Worm (Caenorhabditis elegans) whole organism, young adult: Measurements from ENCODE around the gene F44E7.7.
A peak's percentile ranks its signal among the peaks of the same experiment; 100 is the strongest.

ENCODE experiments used
- F23B12.7 ChIP-seq: sonication (generic microtip); optimal IDR thresholded peaks from 2 replicates; lab custom pipeline; 2017; ENCODE audit warnings: missing genetic modification characterization, mild to moderate bottlenecking, missing compliant biosample characterization, antibody characterized with exemption, moderate library complexity; ENCODE audit not compliant: insufficient read depth
- F33H1.4 ChIP-seq: fragments of 200-800 bp; sonication (Bioruptor generic); IDR thresholded peaks from 2 replicates; pipeline ENCODE4 v1.3.6; 2022; ENCODE audit warnings: missing genetic modification reagents, missing genetic modification characterization, missing compliant biosample characterization
- F39B2.1 ChIP-seq: fragments of 200-800 bp; sonication (Bioruptor generic); IDR thresholded peaks from 2 replicates; pipeline ENCODE4 v1.3.6; 2022; ENCODE audit warnings: missing genetic modification reagents, missing genetic modification characterization, missing compliant biosample characterization
- Y53F4B.3 ChIP-seq: fragments of 200-800 bp; sonication (Bioruptor generic); IDR thresholded peaks from 2 replicates; pipeline ENCODE4 v1.3.6; 2022; ENCODE audit warnings: missing genetic modification reagents, missing genetic modification characterization, missing compliant biosample characterization
- Y56A3A.18 ChIP-seq: fragments of 200-800 bp; sonication (Bioruptor generic); IDR thresholded peaks from 2 replicates; pipeline ENCODE4 v1.3.6; 2022; ENCODE audit warnings: missing genetic modification reagents, missing genetic modification characterization, missing compliant biosample characterization
- Y67H2A.10 ChIP-seq: fragments of 200-800 bp; sonication (Bioruptor generic); conservative IDR thresholded peaks from 2 replicates; pipeline ENCODE4 v1.3.6; 2022; ENCODE audit warnings: missing genetic modification reagents, missing genetic modification characterization, missing compliant biosample characterization
- Y79H2A.3 ChIP-seq: fragments of 200-800 bp; sonication (Bioruptor generic); conservative IDR thresholded peaks from 2 replicates; pipeline ENCODE4 v1.3.6; 2022; ENCODE audit warnings: missing genetic modification reagents, missing genetic modification characterization, missing compliant biosample characterization
- atf-7 ChIP-seq: sonication (generic microtip); optimal IDR thresholded peaks from 2 replicates; lab custom pipeline; 2017; ENCODE audit warnings: mild to moderate bottlenecking, missing genetic modification characterization, missing compliant biosample characterization
- attf-3 ChIP-seq: fragments of 200-800 bp; sonication (Bioruptor generic); conservative IDR thresholded peaks from 2 replicates; pipeline ENCODE4 v1.3.6; 2022; ENCODE audit warnings: missing genetic modification reagents, missing genetic modification characterization, missing compliant biosample characterization
- attf-5 ChIP-seq: fragments of 200-800 bp; sonication (Bioruptor generic); optimal IDR thresholded peaks from 2 replicates; lab custom pipeline; 2018; ENCODE audit warnings: mild to moderate bottlenecking, missing genetic modification characterization, missing compliant biosample characterization
- attf-6 ChIP-seq: fragments of 200-800 bp; sonication (Bioruptor generic); IDR thresholded peaks from 2 replicates; pipeline ENCODE4 v1.3.6; 2022; ENCODE audit warnings: missing genetic modification reagents, missing genetic modification characterization, missing compliant biosample characterization
- cebp-1 ChIP-seq, 2 experiments: fragments of 200-800 bp in 1 of 2; sonication (Bioruptor generic) in 1 of 2; sonication (generic microtip) in 1 of 2; IDR thresholded peaks in 1 of 2; optimal IDR thresholded peaks in 1 of 2; 2 replicates each; pipeline versions ENCODE4 v1.3.6 to Lab custom; 2017 to 2022; ENCODE audit warnings: missing compliant biosample characterization in 2 of 2, missing genetic modification characterization in 2 of 2, mild to moderate bottlenecking in 1 of 2, missing genetic modification reagents in 1 of 2, moderate library complexity in 1 of 2
- dox-1 ChIP-seq: fragments of 200-800 bp; sonication (Bioruptor generic); IDR thresholded peaks from 2 replicates; pipeline ENCODE4 v1.3.6; 2022; ENCODE audit warnings: missing genetic modification reagents, missing genetic modification characterization, missing compliant biosample characterization
- dpl-1 ChIP-seq: fragments of 150-350 bp; optimal IDR thresholded peaks from 2 replicates; lab custom pipeline; 2014; ENCODE audit warnings: missing biosample characterization, missing genetic modification reagents, missing genetic modification characterization
- egl-44 ChIP-seq: fragments of 200-800 bp; sonication (Bioruptor generic); IDR thresholded peaks from 2 replicates; pipeline ENCODE4 v1.3.6; 2022; ENCODE audit warnings: missing genetic modification reagents, missing genetic modification characterization, missing compliant biosample characterization
- ets-4 ChIP-seq: fragments of 200-800 bp; sonication (Bioruptor generic); optimal IDR thresholded peaks from 2 replicates; lab custom pipeline; 2018; ENCODE audit warnings: mild to moderate bottlenecking, missing genetic modification characterization, missing compliant biosample characterization
- gei-17 ChIP-seq: fragments of 200-800 bp; sonication (Bioruptor generic); optimal IDR thresholded peaks from 2 replicates; lab custom pipeline; 2018; ENCODE audit warnings: mild to moderate bottlenecking, missing genetic modification characterization, missing compliant biosample characterization
- hlh-26 ChIP-seq: fragments of 200-800 bp; sonication (Bioruptor generic); conservative IDR thresholded peaks from 2 replicates; pipeline ENCODE4 v1.3.6; 2022; ENCODE audit warnings: missing genetic modification reagents, missing genetic modification characterization, missing compliant biosample characterization
- lag-1 ChIP-seq: fragments of 200-800 bp; sonication (Bioruptor generic); IDR thresholded peaks from 2 replicates; pipeline ENCODE4 v1.3.6; 2022; ENCODE audit warnings: missing genetic modification reagents, missing genetic modification characterization, missing compliant biosample characterization
- let-607 ChIP-seq, 2 experiments: fragments of 200-800 bp in 1 of 2; sonication (Bioruptor generic) in 1 of 2; sonication (generic microtip) in 1 of 2; optimal IDR thresholded peaks; 2 replicates each; lab custom pipeline; 2016 to 2018; ENCODE audit warnings: mild to moderate bottlenecking in 2 of 2, missing compliant biosample characterization in 2 of 2, missing genetic modification characterization in 2 of 2, moderate library complexity in 2 of 2, missing genotype in 1 of 2
- lir-1 ChIP-seq: fragments of 200-800 bp; sonication (Bioruptor generic); conservative IDR thresholded peaks from 2 replicates; pipeline ENCODE4 v1.3.6; 2022; ENCODE audit warnings: missing genetic modification reagents, missing genetic modification characterization, missing compliant biosample characterization
- lsy-27 ChIP-seq: sonication (generic microtip); optimal IDR thresholded peaks from 2 replicates; lab custom pipeline; 2017; ENCODE audit warnings: missing genetic modification characterization, mild to moderate bottlenecking, missing compliant biosample characterization, antibody characterized with exemption, missing genotype, borderline replicate concordance; ENCODE audit not compliant: insufficient read depth
- madf-3 ChIP-seq: fragments of 200-800 bp; sonication (Bioruptor generic); IDR thresholded peaks from 2 replicates; pipeline ENCODE4 v1.3.6; 2022; ENCODE audit warnings: missing genetic modification reagents, missing genetic modification characterization, missing compliant biosample characterization
- nfyb-1 ChIP-seq: fragments of 200-800 bp; sonication (Bioruptor generic); IDR thresholded peaks from 2 replicates; pipeline ENCODE4 v1.3.6; 2022; ENCODE audit warnings: missing genetic modification reagents, missing genetic modification characterization, missing compliant biosample characterization
- nhr-80 ChIP-seq: sonication (generic microtip); optimal IDR thresholded peaks from 2 replicates; lab custom pipeline; 2016; ENCODE audit warnings: missing genetic modification characterization, missing compliant biosample characterization
- pbrm-1 ChIP-seq: fragments of 200-800 bp; sonication (Bioruptor generic); IDR thresholded peaks from 2 replicates; pipeline ENCODE4 v1.3.6; 2022; ENCODE audit warnings: missing genetic modification reagents, missing genetic modification characterization, missing compliant biosample characterization
- rpc-1 ChIP-seq, 2 experiments: fragments of 150-350 bp in 1 of 2; sonication (generic microtip) in 1 of 2; optimal IDR thresholded peaks; 2 replicates each; lab custom pipeline; 2014 to 2018; ENCODE audit warnings: missing biosample characterization in 1 of 2, missing genetic modification characterization in 1 of 2, missing genetic modification reagents in 1 of 2, missing genotype in 1 of 2
- snpc-1.3 ChIP-seq: sonication (generic microtip); optimal IDR thresholded peaks from 2 replicates; lab custom pipeline; 2017; ENCODE audit warnings: missing genetic modification characterization, mild to moderate bottlenecking, missing compliant biosample characterization, antibody characterized with exemption, moderate library complexity, missing genotype, missing genetic modification reagents; ENCODE audit not compliant: insufficient read depth
- somi-1 ChIP-seq: fragments of 200-800 bp; sonication (Bioruptor generic); optimal IDR thresholded peaks from 2 replicates; lab custom pipeline; 2018; ENCODE audit warnings: mild to moderate bottlenecking, missing genetic modification characterization, missing compliant biosample characterization
- unc-130 ChIP-seq: sonication (generic microtip); optimal IDR thresholded peaks from 2 replicates; lab custom pipeline; 2016; ENCODE audit warnings: missing genetic modification reagents, missing genetic modification characterization, missing compliant biosample characterization
- ztf-25 ChIP-seq: fragments of 200-800 bp; sonication (Bioruptor generic); IDR thresholded peaks from 2 replicates; pipeline ENCODE4 v1.3.6; 2022; ENCODE audit warnings: missing genetic modification reagents, missing genetic modification characterization, missing compliant biosample characterization
- ztf-28 ChIP-seq: fragments of 200-800 bp; sonication (Bioruptor generic); IDR thresholded peaks from 2 replicates; pipeline ENCODE4 v1.3.6; 2022; ENCODE audit warnings: missing genetic modification reagents, missing genetic modification characterization, missing compliant biosample characterization
- ztf-3 ChIP-seq: fragments of 200-800 bp; sonication (Bioruptor generic); optimal IDR thresholded peaks from 2 replicates; lab custom pipeline; 2018; ENCODE audit warnings: mild to moderate bottlenecking, missing genetic modification characterization, missing compliant biosample characterization
- ztf-6 ChIP-seq: fragments of 200-800 bp; sonication (Bioruptor generic); IDR thresholded peaks from 2 replicates; pipeline ENCODE4 v1.3.6; 2022; ENCODE audit warnings: missing genetic modification reagents, missing genetic modification characterization, missing compliant biosample characterization

Gene F44E7.7

DNA sequence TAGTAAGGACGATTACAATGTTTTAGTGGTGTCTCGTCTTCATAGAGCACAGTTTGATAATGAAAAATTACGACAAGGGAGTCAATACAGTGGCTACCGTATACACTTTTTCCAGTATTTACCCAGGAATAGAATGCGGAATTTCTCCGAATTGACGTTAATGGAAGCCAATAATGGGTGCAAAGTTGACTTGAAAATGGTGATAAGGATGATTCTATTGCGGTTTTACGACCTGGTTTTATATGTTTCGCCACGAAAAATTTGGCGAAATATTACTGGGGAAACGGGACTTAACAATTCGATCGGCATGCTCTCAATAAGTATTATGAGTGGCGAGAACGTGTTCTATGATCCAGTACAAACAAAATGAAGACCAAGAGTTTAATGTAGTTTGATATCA lies 34.6 kb upstream of the F44E7.7 start:
- no peak for TF ChIP-seq dpl-1 (GFP tag; lab: Kevin White, UChicago)
- TF ChIP-seq nhr-80, result peak; percentile 66
- peak; percentile 6; the same call in 1 of the 2 replicates for TF ChIP-seq dox-1 (GFP tag; lab: Robert Waterston, UW)

DNA sequence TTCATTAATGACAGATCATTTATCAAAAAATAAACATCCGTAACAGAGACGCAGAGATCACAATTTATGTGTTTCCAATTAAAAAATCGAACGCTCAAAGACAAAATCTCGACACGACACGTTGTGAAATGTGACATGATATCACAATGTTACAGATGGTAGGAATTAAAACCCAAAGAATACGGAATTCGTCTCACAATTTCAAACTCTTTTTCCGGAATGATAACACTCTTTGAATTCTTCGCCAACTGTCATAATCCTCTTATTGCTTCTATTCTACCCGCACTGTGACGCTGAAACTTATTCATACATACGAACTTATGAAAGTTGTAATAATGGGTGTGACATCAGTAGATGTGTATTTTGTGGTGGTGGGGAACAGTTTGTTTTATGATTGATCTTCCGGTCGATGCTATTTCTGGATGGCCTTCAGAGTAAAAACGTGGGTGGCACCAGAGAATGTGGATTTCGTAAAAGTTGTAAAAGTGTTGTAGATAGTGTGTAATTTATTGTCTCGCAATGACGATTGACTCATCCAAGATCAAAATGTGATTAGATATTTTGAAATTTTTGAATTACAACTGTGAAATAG lies 31.3 kb upstream of the F44E7.7 start:
- TF ChIP-seq Y53F4B.3 (GFP tag; lab: Robert Waterston, UW) (no peak), Y56A3A.18 (no peak), attf-6 (no peak), snpc-1.3 (tag; lab: Kevin White, UChicago) (no peak), let-607 (tag; optimal IDR thresholded peaks at IDR 0.05; lab: Kevin White, UChicago) (peak in 1 of 2 experiments; percentile 14), F39B2.1 (GFP tag; lab: Robert Waterston, UW) (no peak), rpc-1 (optimal IDR thresholded peaks at IDR 0.05; lab: Kevin White, UChicago) (no peak), rpc-1 (tag; optimal IDR thresholded peaks at IDR 0.05; lab: Kevin White, UChicago) (no peak), ets-4 (GFP tag; lab: Kevin White, UChicago) (peak; percentile 38), nfyb-1 (GFP tag; lab: Robert Waterston, UW) (no peak), cebp-1 (GFP tag; IDR thresholded peaks at IDR 0.05; lab: Robert Waterston, UW) (no peak), cebp-1 (tag; optimal IDR thresholded peaks at IDR 0.05; lab: Kevin White, UChicago) (peak; percentile 52), nhr-80 (peak; percentile 75), atf-7 (peak; percentile 42)

DNA sequence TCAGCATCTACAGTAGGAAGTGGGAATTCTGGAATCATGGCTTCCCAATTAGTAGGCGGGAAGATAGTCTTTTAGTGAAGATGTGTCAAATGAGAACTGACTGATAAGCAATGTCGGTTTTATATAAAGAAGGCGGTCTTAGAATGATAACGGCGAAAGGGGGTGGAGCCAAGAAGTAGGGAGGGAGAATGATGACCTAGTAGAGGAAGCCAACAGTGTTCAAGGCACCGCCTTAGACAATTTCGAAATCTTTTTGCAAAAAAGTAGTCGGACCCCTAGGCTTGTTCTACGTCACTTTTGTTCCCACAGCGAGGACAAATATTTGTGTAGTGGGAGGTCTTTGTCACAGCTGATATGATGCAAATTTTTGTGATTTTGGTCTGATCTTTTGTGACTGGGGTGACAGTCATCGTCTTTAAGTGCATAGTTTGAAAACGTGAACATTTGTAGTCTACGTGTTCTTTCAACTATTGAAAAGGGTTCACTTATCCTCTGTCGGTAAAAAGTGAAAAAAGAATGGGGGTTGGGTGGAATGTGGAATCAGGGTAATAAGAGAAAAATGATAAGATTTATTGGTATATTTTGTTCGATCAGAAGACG lies 27.9 kb upstream of the F44E7.7 start, which contains the start of gene ZC250.4:
Gene ZC250.4, minus strand, starts transcription at position 78 of the 600 bp plus-strand sequence.
- TF ChIP-seq nhr-80, result peak; percentile 77
- TF ChIP-seq attf-5, result no peak
- TF ChIP-seq gei-17 (GFP tag; lab: Kevin White, UChicago), result no peak
- TF ChIP-seq lir-1 (GFP tag; lab: Robert Waterston, UW), result no peak
- no peak for TF ChIP-seq lag-1 (GFP tag; lab: Robert Waterston, UW)
- no peak for TF ChIP-seq pbrm-1
- TF ChIP-seq madf-3 (GFP tag; lab: Robert Waterston, UW), result no peak
- no peak for TF ChIP-seq attf-3 (GFP tag; lab: Robert Waterston, UW)
- TF ChIP-seq egl-44 (GFP tag; lab: Robert Waterston, UW), result no peak
- TF ChIP-seq lsy-27, result no peak
- TF ChIP-seq snpc-1.3 (tag; lab: Kevin White, UChicago), result no peak
- no peak for TF ChIP-seq ztf-3 (GFP tag; lab: Kevin White, UChicago)
- no peak for TF ChIP-seq hlh-26
- no peak for TF ChIP-seq F33H1.4
- no peak for TF ChIP-seq cebp-1 (GFP tag; IDR thresholded peaks at IDR 0.05; lab: Robert Waterston, UW)
- peak; percentile 43 for TF ChIP-seq cebp-1 (tag; optimal IDR thresholded peaks at IDR 0.05; lab: Kevin White, UChicago)

DNA sequence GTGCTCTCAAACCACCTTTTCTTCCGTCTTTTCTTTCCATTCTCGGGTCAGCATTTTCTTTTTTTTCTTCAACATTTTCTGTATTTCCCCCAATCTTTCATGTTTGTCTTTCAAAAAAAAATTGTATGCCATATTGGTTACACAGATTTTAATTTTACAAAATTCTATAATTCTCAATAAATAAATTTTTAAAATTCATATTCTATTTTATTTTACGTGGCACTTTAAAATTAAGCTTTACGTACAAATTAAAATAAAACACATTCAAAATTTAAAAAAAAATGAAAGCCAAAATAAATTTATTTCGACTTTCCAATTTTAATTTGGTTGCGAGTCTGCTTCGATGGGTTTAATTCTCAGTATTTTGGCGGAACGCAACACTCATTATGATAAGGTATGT lies 20.2 kb upstream of the F44E7.7 start, which contains the start of gene ZC250.5:
Gene ZC250.5, plus strand, starts transcription at position 301 of the 400 bp plus-strand sequence.
- no peak for TF ChIP-seq nfyb-1 (GFP tag; lab: Robert Waterston, UW)

DNA sequence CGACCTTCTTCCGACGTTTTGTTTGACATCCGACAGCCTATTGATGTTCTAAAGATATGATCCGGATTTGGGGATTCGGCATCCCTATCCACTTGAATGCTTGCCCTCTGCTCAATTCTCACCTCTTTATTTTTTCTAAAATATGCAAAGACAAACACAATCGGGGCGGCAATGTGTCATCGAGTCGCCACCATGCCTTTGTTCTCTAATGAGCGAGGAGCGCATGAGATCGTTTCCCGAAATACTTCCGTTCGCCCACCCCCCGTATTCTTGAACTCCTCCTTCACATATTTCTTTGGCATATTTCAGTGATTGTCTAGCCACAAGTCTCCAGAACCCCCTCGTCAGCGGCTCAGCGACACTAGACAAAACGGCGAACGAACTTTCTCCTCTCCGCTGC lies 14.1 kb upstream of the F44E7.7 start, which contains the start of gene cyn-17:
Gene cyn-17, plus strand, starts transcription at position 301 of the 400 bp plus-strand sequence.
- no peak for TF ChIP-seq unc-130 (GFP tag; lab: Kevin White, UChicago)
- TF ChIP-seq somi-1, result no peak
- no peak for TF ChIP-seq ztf-28 (GFP tag; lab: Robert Waterston, UW)
- no peak for TF ChIP-seq ztf-6 (GFP tag; lab: Robert Waterston, UW)
- no peak for TF ChIP-seq ztf-25
- no peak for TF ChIP-seq Y79H2A.3
- no peak for TF ChIP-seq Y67H2A.10 (GFP tag; lab: Robert Waterston, UW)
- TF ChIP-seq F23B12.7 (tag; lab: Kevin White, UChicago), result no peak
